Worm (Caenorhabditis elegans) whole organism, young adult: ENCODE measurements around the gene F09G8.10.

Source experiments
- F52B5.7 ChIP-seq: sonication (generic microtip); optimal IDR thresholded peaks from 2 replicates; lab custom pipeline; 2016; ENCODE audit warnings: mild to moderate bottlenecking, missing genetic modification characterization, missing compliant biosample characterization
- attf-3 ChIP-seq: fragments of 200-800 bp; sonication (Bioruptor generic); conservative IDR thresholded peaks from 2 replicates; pipeline ENCODE4 v1.3.6; 2022; ENCODE audit warnings: missing genetic modification reagents, missing genetic modification characterization, missing compliant biosample characterization
- cebp-1 ChIP-seq, 2 experiments: fragments of 200-800 bp in 1 of 2; sonication (Bioruptor generic) in 1 of 2; sonication (generic microtip) in 1 of 2; IDR thresholded peaks in 1 of 2; optimal IDR thresholded peaks in 1 of 2; 2 replicates each; pipeline versions ENCODE4 v1.3.6 to Lab custom; 2017 to 2022; ENCODE audit warnings: missing compliant biosample characterization in 2 of 2, missing genetic modification characterization in 2 of 2, mild to moderate bottlenecking in 1 of 2, missing genetic modification reagents in 1 of 2, moderate library complexity in 1 of 2
- ceh-79 ChIP-seq: sonication (generic microtip); optimal IDR thresholded peaks from 2 replicates; lab custom pipeline; 2017; ENCODE audit warnings: mild to moderate bottlenecking, missing genetic modification characterization, missing compliant biosample characterization
- mes-4 ChIP-seq: sonication (generic microtip); optimal IDR thresholded peaks from 2 replicates; lab custom pipeline; 2016; ENCODE audit warnings: missing genotype, missing genetic modification characterization, missing compliant biosample characterization
- pha-4 ChIP-seq: fragments of 150-350 bp; sonication (generic microtip); optimal IDR thresholded peaks from 2 replicates; lab custom pipeline; 2014; ENCODE audit warnings: missing biosample characterization, missing genetic modification reagents, missing genetic modification characterization
- snpc-4 ChIP-seq, 5 experiments: fragments of 150-350 bp in 1 of 5; sonication (generic microtip) in 4 of 5; optimal IDR thresholded peaks; 2 replicates each; lab custom pipeline; 2014 to 2018; ENCODE audit warnings: missing genetic modification characterization in 5 of 5, missing biosample characterization in 3 of 5, antibody characterized with exemption in 2 of 5, mild to moderate bottlenecking in 2 of 5, missing compliant biosample characterization in 2 of 5, missing genotype in 2 of 5, moderate library complexity in 2 of 5, missing genetic modification reagents in 1 of 5
- unc-62 ChIP-seq: fragments of 150-350 bp; optimal IDR thresholded peaks from 2 replicates; lab custom pipeline; 2014; ENCODE audit warnings: missing biosample characterization, missing genetic modification reagents, missing genetic modification characterization

- no peak for TF ChIP-seq F52B5.7 (tag; lab: Kevin White, UChicago)
- no peak for TF ChIP-seq unc-62 (GFP tag; lab: Kevin White, UChicago)
- no peak for TF ChIP-seq attf-3
- no peak for TF ChIP-seq snpc-4 (GFP tag; optimal IDR thresholded peaks at IDR 0.05; lab: Kevin White, UChicago)
- TF ChIP-seq snpc-4 (tag; optimal IDR thresholded peaks at IDR 0.05; lab: Kevin White, UChicago): no peak
- no peak for TF ChIP-seq mes-4 (tag; lab: Kevin White, UChicago)
- no peak for TF ChIP-seq cebp-1 (GFP tag; IDR thresholded peaks at IDR 0.05; lab: Robert Waterston, UW)
- no peak for TF ChIP-seq cebp-1 (tag; optimal IDR thresholded peaks at IDR 0.05; lab: Kevin White, UChicago)
- no peak for TF ChIP-seq ceh-79
- TF ChIP-seq pha-4 (tag; lab: Kevin White, UChicago): no peak
These were observed 11.6 kb upstream of the F09G8.10 start for ce11 chrIII:8283525-8283924.
